Fruit fly (Drosophila melanogaster) whole organism, larva: ENCODE results near the gene Nup98-96.

ENCODE experiments used
- noc ChIP-seq: fragments of 200-800 bp; sonication (Bioruptor generic); optimal IDR thresholded peaks from 3 replicates; lab custom pipeline; 2019; ENCODE audit warnings: missing biosample characterization, mild to moderate bottlenecking, missing genetic modification characterization, moderate library complexity

Gene Nup98-96

DNA sequence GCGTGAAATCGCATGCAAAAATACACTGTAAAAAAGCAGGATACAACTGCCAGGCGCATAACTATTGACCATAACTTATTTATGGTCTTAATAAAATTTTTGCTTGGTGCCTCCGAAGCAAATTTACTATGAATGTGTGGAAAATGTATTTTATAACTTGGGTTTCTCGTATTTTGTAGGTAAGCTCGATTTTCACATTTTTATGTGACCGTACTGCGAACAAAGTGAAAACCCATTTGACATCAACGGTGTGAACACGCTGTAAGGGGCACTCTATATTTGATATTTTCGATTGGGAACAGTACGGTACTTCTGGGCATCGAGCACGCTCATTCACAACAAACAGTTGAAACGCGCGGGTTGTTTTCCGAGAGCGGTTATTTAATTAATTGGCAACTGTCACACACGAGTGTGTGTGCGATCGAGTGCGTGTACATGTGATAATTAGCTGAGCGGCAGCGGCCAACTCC, at the start of gene Nup98-96, which contains the start of gene mbc:
TSS of gene Nup98-96 (minus strand) at position 156 of the 470 bp plus-strand sequence.
TSS of gene mbc (plus strand) at position 300 of the 470 bp plus-strand sequence.
- TF ChIP-seq noc (tag; lab: Kevin White, UChicago), result peak; percentile 80

DNA sequence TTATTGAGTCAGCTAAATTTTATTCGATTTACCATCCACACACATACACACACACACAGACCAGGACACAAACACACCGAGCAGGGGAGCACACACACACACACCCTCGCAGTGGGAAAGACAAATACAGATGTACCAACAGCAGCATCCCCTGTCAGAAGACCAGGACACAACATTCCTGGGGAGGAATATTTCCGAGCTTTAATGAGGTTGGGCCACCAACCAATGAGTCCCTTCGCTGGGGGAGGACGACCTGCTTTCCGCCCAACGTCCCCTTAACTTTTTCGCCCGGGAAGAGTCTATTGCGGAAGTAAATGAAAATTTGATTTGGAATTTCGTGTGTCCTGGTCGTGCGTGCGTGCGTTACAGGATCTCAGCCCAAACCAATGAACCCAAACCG, 45.7 kb upstream of the Nup98-96 start:
- no peak for TF ChIP-seq noc (tag; lab: Kevin White, UChicago)

DNA sequence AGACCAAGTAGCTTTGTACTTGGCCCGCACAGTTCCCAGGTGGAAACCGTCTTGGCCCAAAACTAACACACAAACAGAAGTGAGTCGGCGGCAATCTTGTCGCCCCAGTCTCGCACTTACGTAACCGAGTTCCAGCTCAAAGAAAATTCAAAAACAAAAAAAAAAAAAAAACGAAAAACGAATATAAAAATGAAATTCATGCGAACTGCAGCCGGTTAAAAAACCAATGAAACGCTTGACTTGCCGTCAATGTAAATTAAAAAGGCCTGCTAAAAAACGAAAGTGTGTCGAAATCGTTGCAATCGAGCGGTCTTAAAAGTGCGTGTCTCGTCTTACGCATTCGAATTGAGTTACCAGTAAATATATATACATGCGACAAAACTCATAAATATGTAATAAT, 42.3 kb upstream of the Nup98-96 start:
- no peak for TF ChIP-seq noc (tag; lab: Kevin White, UChicago)

DNA sequence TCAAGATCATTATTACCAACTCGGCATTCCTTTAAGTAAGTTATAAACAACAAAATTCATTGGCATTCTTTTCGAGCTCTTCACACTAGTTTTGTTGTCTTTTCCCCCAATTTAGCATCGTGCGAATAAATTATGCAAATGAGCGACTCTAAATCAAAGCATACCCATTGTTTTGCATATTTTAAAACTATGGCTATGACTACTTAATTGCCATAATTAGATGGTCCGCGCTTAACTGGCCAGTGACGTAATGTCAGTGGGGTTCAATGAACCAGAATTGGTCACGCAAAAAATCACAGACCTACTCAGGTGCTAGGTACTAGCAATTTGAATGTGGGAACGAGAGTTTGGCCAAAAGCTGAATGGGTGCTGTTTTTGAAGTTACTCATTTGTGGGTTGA, 41.5 kb upstream of the Nup98-96 start:
- peak; percentile 27 for TF ChIP-seq noc (tag; lab: Kevin White, UChicago)

DNA sequence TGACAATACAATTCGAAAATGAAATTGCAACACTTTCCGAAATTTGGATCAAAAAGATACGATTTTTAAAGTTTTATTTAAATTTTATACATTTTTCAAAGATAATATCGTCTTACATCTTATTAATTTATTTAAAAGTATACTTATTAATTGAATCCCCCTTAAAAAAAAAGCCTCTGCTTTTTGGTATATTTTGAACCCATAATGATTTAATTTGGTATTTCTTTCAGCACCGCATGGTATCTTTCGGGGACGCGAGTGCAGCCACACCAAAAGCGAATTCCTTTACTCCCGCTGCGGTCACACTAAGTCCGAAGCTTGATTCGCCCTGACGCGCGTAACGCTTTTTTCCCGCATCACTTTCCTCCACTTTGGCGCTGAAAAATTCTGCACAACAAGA, 38.9 kb upstream of the Nup98-96 start:
- TF ChIP-seq noc (tag; lab: Kevin White, UChicago), result no peak

DNA sequence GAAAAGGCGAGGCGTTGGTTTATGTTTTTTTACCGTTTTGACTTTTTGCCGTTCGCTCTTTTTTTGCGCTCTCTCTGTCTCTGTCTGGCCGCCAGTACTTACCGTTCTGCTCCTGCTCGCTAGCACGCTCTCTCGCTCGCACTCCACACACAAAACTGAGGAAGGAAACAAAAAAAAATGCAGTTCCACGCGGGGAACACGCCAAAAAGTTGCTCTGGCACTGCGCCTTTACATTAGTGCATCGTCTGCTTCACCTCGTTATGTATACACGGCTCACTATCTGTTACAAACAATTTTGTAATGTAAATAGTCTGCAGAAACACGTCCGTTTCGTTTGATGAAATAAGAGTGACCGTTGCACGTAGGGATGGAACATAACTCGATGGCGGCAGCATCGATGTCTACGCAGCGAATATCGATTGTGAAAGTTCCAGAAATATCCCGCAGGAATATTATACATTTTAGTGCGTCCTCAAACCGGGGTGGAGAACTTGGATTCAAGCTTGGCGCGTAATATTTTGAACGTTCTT, 37.5 kb upstream of the Nup98-96 start, which contains the start of the genes CG33111 and eIF4G2:
TSS of gene CG33111 (minus strand) at position 359 of the 530 bp plus-strand sequence.
TSS of gene eIF4G2 (minus strand) at position 359 of the 530 bp plus-strand sequence.
- TF ChIP-seq noc (tag; lab: Kevin White, UChicago), result peak; percentile 60

DNA sequence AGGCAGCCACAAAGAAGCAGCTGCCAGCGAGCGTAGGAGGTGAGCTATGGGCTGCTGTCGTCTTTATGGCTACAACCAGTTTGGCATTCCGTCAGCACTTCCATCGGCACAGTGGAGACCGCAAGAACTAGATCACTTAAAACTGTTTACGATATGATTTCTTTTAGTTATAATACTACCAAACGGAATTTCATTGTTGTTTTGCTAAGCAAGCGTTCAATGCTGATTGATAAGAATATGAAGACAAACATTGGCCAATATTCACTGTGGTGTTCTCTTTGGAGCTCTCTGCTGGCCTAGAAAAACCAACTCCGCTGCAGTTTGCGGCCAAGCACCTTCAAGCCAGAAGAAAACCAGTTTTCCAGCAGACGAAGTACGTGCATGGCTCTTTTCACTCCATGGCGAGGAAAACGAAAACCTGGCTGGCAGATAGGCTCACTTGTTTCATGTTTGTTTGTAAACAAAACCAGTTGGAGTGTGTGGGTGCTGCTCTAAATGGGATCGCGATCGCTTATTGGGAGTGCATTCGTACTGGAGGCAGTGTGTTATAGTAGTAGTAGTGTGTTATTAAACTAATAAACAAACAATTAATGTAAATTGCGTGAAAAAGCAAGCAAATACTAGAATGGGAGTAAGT, 36.3 kb upstream of the Nup98-96 start:
- no peak for TF ChIP-seq noc (tag; lab: Kevin White, UChicago)

DNA sequence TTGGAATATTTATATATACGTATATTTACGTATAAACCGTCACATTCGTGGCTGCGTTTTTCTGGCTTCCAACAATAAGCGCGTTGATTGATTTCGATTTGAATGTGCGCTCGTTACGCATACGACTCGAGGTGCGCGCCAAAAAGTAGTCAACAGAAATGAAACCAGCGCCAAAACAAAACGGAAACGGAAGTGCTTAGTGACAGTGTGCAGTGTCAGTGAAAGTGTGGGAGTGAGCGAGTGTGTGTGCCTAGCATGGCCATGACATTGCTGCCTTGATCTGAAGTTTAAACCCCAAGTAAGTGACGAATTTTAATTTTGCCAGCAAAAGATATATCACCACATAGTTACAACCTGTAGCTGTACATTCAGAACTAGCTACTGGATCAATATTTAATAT, 22.2 kb upstream of the Nup98-96 start, which contains the start of gene CG34355:
TSS of gene CG34355 (plus strand) at position 192 of the 400 bp plus-strand sequence.
- no peak for TF ChIP-seq noc (tag; lab: Kevin White, UChicago)

DNA sequence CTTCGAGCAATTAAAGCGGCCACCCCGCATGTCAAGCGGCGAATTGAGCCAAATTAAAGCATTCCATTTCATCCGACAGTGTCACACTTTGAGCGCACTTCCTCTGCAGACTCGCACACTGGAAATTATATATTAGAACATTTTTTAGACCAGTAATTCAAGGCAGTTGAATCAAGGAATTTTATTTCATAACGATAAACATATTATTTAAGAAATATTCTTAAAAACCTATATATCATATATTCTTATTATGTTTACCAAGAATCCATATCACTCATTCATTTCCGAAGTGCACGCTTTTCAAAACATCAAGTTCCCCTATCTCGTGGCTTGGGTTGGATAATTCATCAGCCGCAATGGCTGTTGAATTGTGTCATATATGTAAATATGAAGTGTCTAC, 10.1 kb upstream of the Nup98-96 start:
- TF ChIP-seq noc (tag; lab: Kevin White, UChicago), result no peak

DNA sequence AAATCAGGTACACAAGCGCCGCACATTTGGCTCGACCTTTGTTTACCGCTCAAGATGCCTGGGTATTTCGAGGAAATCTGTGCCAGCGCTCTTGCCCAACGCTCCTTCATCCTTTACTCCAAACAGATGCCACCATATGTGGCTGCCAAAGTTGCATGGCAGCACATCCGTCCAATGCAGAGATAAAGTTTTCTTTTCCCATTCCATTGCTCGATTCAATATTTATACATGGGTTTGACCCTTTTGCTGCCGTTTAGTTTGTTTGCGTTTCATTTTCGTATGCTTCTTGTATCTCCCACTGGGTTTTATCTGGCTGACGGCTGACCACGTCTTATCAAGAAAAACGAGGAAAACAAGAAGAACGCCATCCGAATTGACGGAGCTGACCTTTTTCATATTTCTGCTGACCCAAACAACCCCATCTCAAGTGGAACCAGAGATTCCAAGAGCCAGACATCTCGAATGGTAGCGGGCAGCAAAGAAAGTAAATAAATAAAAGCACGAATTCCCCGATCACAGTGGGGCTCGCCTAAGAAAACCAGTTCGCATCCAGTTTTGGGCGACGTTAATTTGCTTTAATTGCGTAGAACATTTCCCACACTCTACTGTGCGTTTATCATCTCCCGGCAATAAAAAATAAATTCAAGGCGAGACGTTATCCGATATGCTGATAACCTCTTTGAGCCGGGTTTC, 9.2 kb upstream of the Nup98-96 start:
- no peak for TF ChIP-seq noc (tag; lab: Kevin White, UChicago)

DNA sequence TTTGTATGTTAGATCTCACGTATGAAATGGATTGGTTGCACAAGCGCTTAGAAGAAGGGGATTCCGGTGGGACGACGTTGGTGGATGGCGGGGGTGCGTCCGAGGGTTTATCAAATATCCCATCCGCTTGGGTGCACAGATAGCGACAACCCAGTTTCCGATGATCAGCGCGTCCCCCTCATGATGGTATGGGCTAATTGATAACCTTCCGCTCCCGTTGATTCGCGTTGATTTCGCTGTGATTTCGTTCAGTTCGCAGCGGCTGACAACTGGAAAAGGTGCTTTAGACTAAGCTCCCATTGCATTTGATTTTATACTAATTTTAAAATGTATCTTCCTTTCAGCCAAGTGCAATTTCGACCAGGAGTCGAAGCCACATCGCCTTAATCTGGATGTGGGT, 8.2 kb upstream of the Nup98-96 start:
- no peak for TF ChIP-seq noc (tag; lab: Kevin White, UChicago)

DNA sequence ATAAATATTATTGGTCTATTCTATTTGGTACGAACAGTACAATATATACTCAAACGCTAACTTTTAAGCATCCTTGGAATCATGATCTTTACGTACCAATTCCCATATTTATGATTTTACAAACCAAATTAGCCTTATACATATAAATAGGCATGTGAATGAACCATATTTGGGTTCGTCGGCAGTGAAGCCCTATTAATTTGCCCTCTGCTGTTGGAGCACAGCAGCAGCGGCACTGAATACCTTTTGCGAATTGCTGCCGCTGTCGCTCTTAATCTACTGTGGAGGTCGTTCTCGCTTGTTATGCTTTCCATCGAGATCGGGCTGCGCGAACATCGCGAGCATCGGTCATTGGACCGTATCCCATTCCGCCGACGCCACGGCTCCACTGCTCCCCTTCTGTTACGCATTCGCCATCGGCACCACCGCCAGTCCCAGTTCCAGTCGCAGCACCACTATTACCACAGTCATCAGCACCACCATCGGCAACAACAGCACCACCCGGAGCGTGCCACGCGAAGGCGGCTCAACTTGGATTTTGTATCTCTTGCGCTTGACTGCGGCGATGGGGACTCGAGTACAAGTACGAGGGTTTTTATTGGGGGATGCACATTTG, 7.1 kb upstream of the Nup98-96 start:
- TF ChIP-seq noc (tag; lab: Kevin White, UChicago), result peak; percentile 48

DNA sequence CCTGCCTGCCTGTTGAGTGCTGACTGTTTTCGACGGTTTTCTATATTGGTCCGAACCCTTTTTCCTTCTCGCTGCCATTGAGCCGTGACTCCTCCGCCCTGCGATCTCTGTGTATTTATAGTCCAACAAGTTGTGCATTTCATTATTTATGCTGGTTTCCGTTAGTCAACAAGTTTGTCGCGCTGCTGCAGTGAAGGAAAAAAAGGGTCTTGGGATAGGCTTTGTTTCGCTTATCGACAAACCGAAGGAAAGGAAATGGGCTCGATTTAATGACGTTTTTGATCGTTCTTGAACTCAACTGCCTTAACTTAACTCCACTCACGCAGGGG, 6.2 kb upstream of the Nup98-96 start:
- no peak for TF ChIP-seq noc (tag; lab: Kevin White, UChicago)

DNA sequence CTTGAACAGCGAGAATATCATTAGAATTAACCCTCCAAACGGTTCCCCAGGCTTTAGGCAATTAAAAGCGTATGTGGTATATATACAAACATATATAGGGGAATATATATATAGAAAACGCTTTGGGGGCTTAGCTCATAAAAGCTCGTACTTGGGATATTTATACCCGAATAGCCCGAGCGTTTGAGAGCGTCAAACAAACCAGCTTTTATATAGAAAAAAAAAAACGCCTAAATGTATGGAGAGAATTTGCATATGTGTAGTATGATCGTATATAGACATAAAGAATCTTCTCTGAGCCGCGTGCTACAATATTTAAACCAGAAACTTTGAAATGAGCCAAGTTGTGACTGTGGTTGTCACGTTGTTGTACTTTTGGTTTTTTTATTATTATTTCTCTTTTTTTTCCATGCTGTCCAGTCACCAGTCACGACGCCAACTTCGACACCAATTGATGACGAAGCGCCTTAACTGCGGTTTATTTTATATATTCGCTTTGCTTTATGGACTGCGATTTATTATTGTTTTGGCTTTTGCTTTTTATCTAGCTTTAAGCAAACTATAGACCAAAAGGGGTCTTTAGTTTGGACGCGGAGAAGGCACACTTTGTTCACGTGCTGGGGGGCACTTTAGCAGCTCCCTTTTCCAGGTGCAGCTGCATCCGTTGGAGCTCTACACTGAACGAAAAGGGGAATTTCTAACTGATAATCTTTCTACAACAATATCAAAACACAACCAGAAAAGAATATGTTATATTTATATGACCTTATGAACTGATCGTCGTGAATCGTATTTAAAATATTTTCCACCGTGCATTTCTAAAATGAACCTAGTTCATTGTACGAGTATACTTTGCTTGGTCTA, 5.6 kb upstream of the Nup98-96 start:
- no peak for TF ChIP-seq noc (tag; lab: Kevin White, UChicago)
